Worm (Caenorhabditis elegans) whole organism, L1 larva: Measurements from ENCODE around the gene F15D4.5.

Experiments
- lsy-2 ChIP-seq, 2 experiments: fragments of 150-350 bp; optimal IDR thresholded peaks; 2 replicates each; lab custom pipeline; 2014; ENCODE audit warnings: missing biosample characterization in 2 of 2, missing genetic modification characterization in 2 of 2
- snpc-4 ChIP-seq: fragments of 150-350 bp; optimal IDR thresholded peaks from 2 replicates; lab custom pipeline; 2014; ENCODE audit warnings: missing biosample characterization, missing genetic modification characterization

DNA sequence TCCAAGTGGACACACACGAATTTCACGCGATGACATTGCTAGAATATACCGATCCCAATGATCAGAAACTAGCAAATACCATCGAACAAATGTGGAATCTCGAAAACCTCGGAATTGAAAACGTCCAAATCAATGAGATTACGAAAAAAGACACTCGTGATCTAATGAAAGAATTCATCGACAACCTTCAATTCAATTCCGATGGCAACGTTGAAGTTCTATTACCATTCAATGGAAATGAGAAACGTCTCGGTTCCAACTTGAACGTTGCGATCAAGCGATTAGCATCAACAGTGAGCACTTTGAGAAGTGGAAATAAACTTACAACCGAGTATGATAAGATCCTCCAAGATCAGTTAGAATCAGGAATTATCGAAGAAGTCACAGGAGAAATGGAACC is 10.1 kb downstream of the F15D4.5 start:
- TF ChIP-seq lsy-2 (tag; optimal IDR thresholded peaks at IDR 0.05; lab: Kevin White, UChicago) (no peak), snpc-4 (tag; lab: Kevin White, UChicago) (no peak)
